Worm (Caenorhabditis elegans) whole organism, L1 larva: ENCODE measurements around the gene Y49E10.27.

ENCODE experiments used
- aha-1 ChIP-seq: fragments of 150-350 bp; optimal IDR thresholded peaks from 2 replicates; lab custom pipeline; 2014; ENCODE audit warnings: missing biosample characterization, missing genetic modification characterization
- alr-1 ChIP-seq: fragments of 200-800 bp; sonication (Bioruptor generic); optimal IDR thresholded peaks from 2 replicates; lab custom pipeline; 2018; ENCODE audit warnings: borderline replicate concordance, mild to moderate bottlenecking, missing genetic modification characterization, missing compliant biosample characterization
- ama-1 ChIP-seq: fragments of 150-350 bp; optimal IDR thresholded peaks from 2 replicates; lab custom pipeline; 2014
- blmp-1 ChIP-seq: fragments of 150-350 bp; optimal IDR thresholded peaks from 2 replicates; lab custom pipeline; 2014; ENCODE audit warnings: missing biosample characterization, missing genetic modification characterization
- ceh-63 ChIP-seq: fragments of 200-800 bp; sonication (Bioruptor generic); optimal IDR thresholded peaks from 2 replicates; lab custom pipeline; 2018; ENCODE audit warnings: mild to moderate bottlenecking, missing genetic modification characterization, missing compliant biosample characterization
- ceh-82 ChIP-seq, 3 experiments: fragments of 150-350 bp in 1 of 3; sonication (generic microtip) in 2 of 3; optimal IDR thresholded peaks; 2 replicates each; lab custom pipeline; 2014 to 2017; ENCODE audit warnings: missing biosample characterization in 3 of 3, missing genetic modification characterization in 3 of 3
- ceh-88 ChIP-seq: fragments of 200-800 bp; sonication (Bioruptor generic); IDR thresholded peaks from 2 replicates; pipeline ENCODE4 v1.3.6; 2022; ENCODE audit warnings: missing genetic modification characterization, missing compliant biosample characterization
- fkh-10 ChIP-seq: sonication (generic microtip); optimal IDR thresholded peaks from 2 replicates; lab custom pipeline; 2017; ENCODE audit warnings: missing biosample characterization, missing genetic modification reagents, missing genetic modification characterization
- irx-1 ChIP-seq: sonication (generic microtip); optimal IDR thresholded peaks from 2 replicates; lab custom pipeline; 2016; ENCODE audit warnings: missing genetic modification characterization, missing compliant biosample characterization
- lin-35 ChIP-seq, 2 experiments: fragments of 150-350 bp; optimal IDR thresholded peaks; 2 replicates each; lab custom pipeline; 2014; ENCODE audit warnings: missing biosample characterization in 2 of 2, missing genetic modification characterization in 2 of 2, missing genetic modification reagents in 2 of 2
- mdl-1 ChIP-seq, 2 experiments: fragments of 150-350 bp; optimal IDR thresholded peaks; 2 replicates each; lab custom pipeline; 2014 to 2017; ENCODE audit warnings: missing biosample characterization in 2 of 2, missing genetic modification characterization in 2 of 2, inconsistent platforms in 1 of 2
- mef-2 ChIP-seq: fragments of 150-350 bp; optimal IDR thresholded peaks from 2 replicates; lab custom pipeline; 2014; ENCODE audit warnings: missing biosample characterization, missing genetic modification characterization
- nhr-12 ChIP-seq: sonication (generic microtip); optimal IDR thresholded peaks from 2 replicates; lab custom pipeline; 2017; ENCODE audit warnings: missing biosample characterization, missing genetic modification characterization
- nhr-20 ChIP-seq: sonication (generic microtip); optimal IDR thresholded peaks from 2 replicates; lab custom pipeline; 2016; ENCODE audit warnings: mild to moderate bottlenecking, missing genetic modification characterization, missing compliant biosample characterization
- nhr-71 ChIP-seq: sonication (generic microtip); optimal IDR thresholded peaks from 2 replicates; lab custom pipeline; 2016; ENCODE audit warnings: mild to moderate bottlenecking, missing genetic modification characterization, moderate library complexity, missing compliant biosample characterization
- nhr-76 ChIP-seq: sonication (generic microtip); optimal IDR thresholded peaks from 2 replicates; lab custom pipeline; 2017; ENCODE audit warnings: missing biosample characterization, missing genetic modification characterization
- nhr-84 ChIP-seq: sonication (generic microtip); optimal IDR thresholded peaks from 2 replicates; lab custom pipeline; 2017; ENCODE audit warnings: missing biosample characterization, missing genetic modification characterization
- rnt-1 ChIP-seq: sonication (generic microtip); optimal IDR thresholded peaks from 2 replicates; lab custom pipeline; 2016; ENCODE audit warnings: mild to moderate bottlenecking, missing genetic modification characterization, moderate library complexity, missing compliant biosample characterization
- swsn-7 ChIP-seq: sonication (generic microtip); optimal IDR thresholded peaks from 2 replicates; lab custom pipeline; 2016; ENCODE audit warnings: missing genetic modification characterization, missing compliant biosample characterization
- unc-98 ChIP-seq: fragments of 200-800 bp; sonication (Bioruptor generic); IDR thresholded peaks from 2 replicates; pipeline ENCODE4 v1.3.6; 2022; ENCODE audit warnings: missing genetic modification characterization, missing compliant biosample characterization

Y49E10.27 gene

DNA sequence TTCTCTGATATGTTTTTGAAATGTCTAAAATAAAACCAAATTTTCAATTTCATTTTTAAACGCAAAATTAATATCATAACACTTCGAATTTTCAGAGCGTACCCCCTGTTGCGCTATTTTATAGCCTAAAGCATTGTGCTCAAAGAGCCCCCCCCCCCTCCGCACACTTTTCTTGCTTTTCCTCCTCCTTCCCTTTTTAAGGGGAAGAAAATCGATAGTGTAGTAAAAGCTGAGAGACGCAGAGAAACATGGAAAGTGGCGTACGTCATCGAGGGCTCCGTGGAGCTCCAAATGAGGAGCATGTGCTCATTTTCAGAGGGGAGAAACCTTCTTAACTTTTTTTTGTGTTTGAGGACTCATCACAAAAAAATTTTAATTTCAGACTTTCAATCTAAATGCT, 38.3 kb downstream of the Y49E10.27 start, which contains the start of gene cccp-1 (continued):
- TF ChIP-seq swsn-7 (tag; lab: Kevin White, UChicago) (peak; percentile 21), ceh-88 (GFP tag; lab: Robert Waterston, UW) (no peak), nhr-84 (tag; lab: Kevin White, UChicago) (no peak)

DNA sequence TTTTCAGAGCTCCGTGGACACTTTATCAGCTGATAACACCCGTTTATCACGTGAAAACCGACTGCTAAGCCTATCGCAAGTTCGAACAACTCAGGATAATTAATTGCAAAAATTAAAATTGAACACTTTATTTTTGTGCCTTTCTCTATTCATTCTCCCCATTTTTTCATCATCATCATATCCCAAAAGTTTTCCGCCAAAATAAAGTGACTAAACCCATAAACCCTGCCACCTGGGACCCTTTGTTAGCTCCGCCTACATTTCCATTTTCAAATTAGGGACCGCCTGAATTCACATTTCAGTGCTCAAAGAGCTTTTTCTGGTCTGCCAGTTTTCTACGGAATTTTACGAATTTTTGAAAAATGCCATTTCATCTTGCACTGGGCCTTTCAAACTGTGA, 50.2 kb downstream of the Y49E10.27 start, which contains the start of gene arrd-16:
Gene arrd-16, plus strand, starts transcription at position 301 of the 400 bp plus-strand sequence.
- TF ChIP-seq rnt-1 (tag; lab: Kevin White, UChicago) (no peak), nhr-84 (tag; lab: Kevin White, UChicago) (no peak), ama-1 (lab: Kevin White, UChicago) (no peak), ceh-82 (tag; optimal IDR thresholded peaks at IDR 0.05; lab: Kevin White, UChicago) (no peak), lin-35 (GFP tag; optimal IDR thresholded peaks at IDR 0.05; lab: Kevin White, UChicago) (no peak), blmp-1 (tag; lab: Kevin White, UChicago) (no peak), nhr-20 (tag; lab: Kevin White, UChicago) (no peak), ceh-63 (GFP tag; lab: Kevin White, UChicago) (no peak), nhr-12 (no peak), unc-98 (GFP tag; lab: Robert Waterston, UW) (no peak), fkh-10 (GFP tag; lab: Kevin White, UChicago) (no peak), mef-2 (no peak), nhr-76 (no peak), nhr-71 (tag; lab: Kevin White, UChicago) (no peak), aha-1 (tag; lab: Kevin White, UChicago) (no peak), alr-1 (no peak), mdl-1 (tag; optimal IDR thresholded peaks at IDR 0.05; lab: Kevin White, UChicago) (no peak), irx-1 (tag; lab: Kevin White, UChicago) (no peak)
